Worm (Caenorhabditis elegans) whole organism, mixed stage, embryonic: ENCODE measurements around the gene grl-23.

ENCODE experiments used
- bed-3 ChIP-seq: fragments of 200-800 bp; sonication (Bioruptor generic); optimal IDR thresholded peaks from 3 replicates; lab custom pipeline; 2018; ENCODE audit warnings: mild to moderate bottlenecking, missing genetic modification characterization, moderate library complexity, missing compliant biosample characterization
- blmp-1 ChIP-seq: fragments of 150-350 bp; optimal IDR thresholded peaks from 2 replicates; lab custom pipeline; 2014; ENCODE audit warnings: missing biosample characterization, missing genetic modification characterization
- ceh-39 ChIP-seq: fragments of 150-350 bp; optimal IDR thresholded peaks from 2 replicates; lab custom pipeline; 2014; ENCODE audit warnings: missing biosample characterization, missing genetic modification characterization
- ceh-43 ChIP-seq: fragments of 200-800 bp; sonication (Bioruptor generic); optimal IDR thresholded peaks from 2 replicates; lab custom pipeline; 2018; ENCODE audit warnings: mild to moderate bottlenecking, missing genetic modification characterization, moderate library complexity, missing compliant biosample characterization
- flh-1 ChIP-seq: fragments of 200-800 bp; sonication (Bioruptor generic); optimal IDR thresholded peaks from 2 replicates; lab custom pipeline; 2018; ENCODE audit warnings: mild to moderate bottlenecking, missing genetic modification characterization, moderate library complexity, missing compliant biosample characterization
- lin-13 ChIP-seq: fragments of 150-350 bp; optimal IDR thresholded peaks from 2 replicates; lab custom pipeline; 2014; ENCODE audit warnings: missing biosample characterization, missing genetic modification characterization
- lsy-2 ChIP-seq: fragments of 150-350 bp; optimal IDR thresholded peaks from 2 replicates; lab custom pipeline; 2014; ENCODE audit warnings: missing biosample characterization, missing genetic modification characterization
- mep-1 ChIP-seq: fragments of 150-350 bp; optimal IDR thresholded peaks from 2 replicates; lab custom pipeline; 2017; ENCODE audit warnings: missing biosample characterization, missing genetic modification reagents, missing genetic modification characterization, inconsistent platforms
- mls-2 ChIP-seq: sonication (generic microtip); optimal IDR thresholded peaks from 2 replicates; lab custom pipeline; 2016; ENCODE audit warnings: mild to moderate bottlenecking, missing genetic modification characterization, moderate library complexity, missing compliant biosample characterization
- nhr-2 ChIP-seq: fragments of 150-350 bp; optimal IDR thresholded peaks from 2 replicates; lab custom pipeline; 2014; ENCODE audit warnings: missing biosample characterization, missing genetic modification characterization
- nhr-237 ChIP-seq: fragments of 150-350 bp; optimal IDR thresholded peaks from 2 replicates; lab custom pipeline; 2014; ENCODE audit warnings: missing biosample characterization, missing genetic modification characterization
- nhr-76 ChIP-seq: sonication (generic microtip); optimal IDR thresholded peaks from 2 replicates; lab custom pipeline; 2017; ENCODE audit warnings: missing biosample characterization, missing genetic modification characterization
- pha-4 ChIP-seq: fragments of 150-350 bp; optimal IDR thresholded peaks from 2 replicates; lab custom pipeline; 2018; ENCODE audit warnings: missing biosample characterization, missing genetic modification reagents, missing genetic modification characterization
- tbx-8 ChIP-seq: fragments of 200-800 bp; sonication (Bioruptor generic); optimal IDR thresholded peaks from 2 replicates; lab custom pipeline; 2018; ENCODE audit warnings: mild to moderate bottlenecking, missing genetic modification characterization, moderate library complexity, missing compliant biosample characterization
- unc-120 ChIP-seq: sonication (generic microtip); optimal IDR thresholded peaks from 2 replicates; lab custom pipeline; 2017; ENCODE audit warnings: missing genetic modification characterization, missing compliant biosample characterization; ENCODE audit not compliant: poor library complexity, severe bottlenecking
- unc-62 ChIP-seq: fragments of 150-350 bp; optimal IDR thresholded peaks from 2 replicates; lab custom pipeline; 2014; ENCODE audit warnings: missing biosample characterization, missing genetic modification reagents, missing genetic modification characterization

Gene grl-23

ce11 chrV:12526124-12526523 lies 50.6 kb downstream of the grl-23 start:
- TF ChIP-seq nhr-2 (tag; lab: Kevin White, UChicago) (no peak), ceh-43 (GFP tag; lab: Kevin White, UChicago) (no peak), lin-13 (tag; lab: Kevin White, UChicago) (no peak), mls-2 (no peak), nhr-237 (tag; lab: Kevin White, UChicago) (no peak), ceh-39 (tag; lab: Kevin White, UChicago) (no peak), unc-62 (no peak), mep-1 (tag; lab: Kevin White, UChicago) (no peak), unc-120 (tag; lab: Kevin White, UChicago) (no peak), pha-4 (no peak), flh-1 (GFP tag; lab: Kevin White, UChicago) (no peak), tbx-8 (GFP tag; lab: Kevin White, UChicago) (no peak), lsy-2 (no peak), nhr-76 (tag; lab: Kevin White, UChicago) (no peak)

- no peak for TF ChIP-seq nhr-237 (tag; lab: Kevin White, UChicago)
- TF ChIP-seq blmp-1 (tag; lab: Kevin White, UChicago): peak; percentile 73
- TF ChIP-seq bed-3 (GFP tag; lab: Kevin White, UChicago): no peak
Measured at ce11 chrV:12525526-12525925, 51.2 kb downstream of the grl-23 start, which contains the start of gene dyf-4. TSS of gene dyf-4 (minus strand) at chrV:12525738.
